Worm (Caenorhabditis elegans): Measurements from ENCODE around the gene gst-15.

gst-15 gene

ce11 chrII:13593659-13594221 is 19.3 kb downstream of the gst-15 start, which contains the start of gene clec-146:
Gene clec-146, minus strand, starts transcription at chrII:13593774.
- TF ChIP-seq unc-130 (GFP tag; optimal IDR thresholded peaks at IDR 0.05): no peak
- peak; percentile 62; the same call in 1 of the 2 replicates for TF ChIP-seq hmg-1.2 (GFP tag; IDR thresholded peaks at IDR 0.05)

- TF ChIP-seq hlh-12 (tag; optimal IDR thresholded peaks at IDR 0.05): no peak
- no peak for TF ChIP-seq nhr-80 (tag; optimal IDR thresholded peaks at IDR 0.05)
- no peak for TF ChIP-seq dpff-1 (tag; optimal IDR thresholded peaks at IDR 0.05)
Observed at ce11 chrII:13590461-13590860, 22.5 kb downstream of the gst-15 start, which contains the start of gene clec-145. Gene clec-145, minus strand, starts transcription at chrII:13590561.

DNA sequence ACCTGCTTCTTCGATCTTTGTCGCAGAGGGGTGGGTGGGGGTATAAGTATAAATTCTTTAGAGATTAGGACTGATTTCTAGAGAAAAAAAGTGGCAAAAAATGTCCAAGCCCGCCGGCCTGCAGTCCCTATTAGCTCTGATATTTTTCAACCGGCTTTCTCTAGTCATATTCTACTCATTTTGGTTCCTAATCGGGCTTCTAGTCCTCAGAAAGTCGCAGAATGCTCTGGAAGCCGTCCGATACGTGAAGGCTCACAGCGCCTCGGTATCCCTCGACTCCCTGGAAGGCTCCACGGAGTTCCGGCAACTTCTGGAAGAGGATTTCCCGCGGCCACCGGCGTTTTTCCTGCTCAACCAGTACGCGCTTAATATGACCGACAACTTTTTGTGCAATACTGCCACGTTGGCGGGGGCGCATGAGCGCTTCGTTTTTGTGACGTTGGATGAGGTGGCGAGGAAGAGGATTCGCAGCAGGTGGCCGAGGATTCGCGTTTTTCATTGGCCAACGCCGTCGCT is 27.3 kb downstream of the gst-15 start, which contains the start of gene Y48E1B.8:
TSS of gene Y48E1B.8 (plus strand) at position 51 of the 516 bp plus-strand sequence.
- TF ChIP-seq zfh-2 (GFP tag; conservative IDR thresholded peaks at IDR 0.05): peak; percentile 61
- TF ChIP-seq lag-1 (GFP tag; IDR thresholded peaks at IDR 0.05): no peak

DNA sequence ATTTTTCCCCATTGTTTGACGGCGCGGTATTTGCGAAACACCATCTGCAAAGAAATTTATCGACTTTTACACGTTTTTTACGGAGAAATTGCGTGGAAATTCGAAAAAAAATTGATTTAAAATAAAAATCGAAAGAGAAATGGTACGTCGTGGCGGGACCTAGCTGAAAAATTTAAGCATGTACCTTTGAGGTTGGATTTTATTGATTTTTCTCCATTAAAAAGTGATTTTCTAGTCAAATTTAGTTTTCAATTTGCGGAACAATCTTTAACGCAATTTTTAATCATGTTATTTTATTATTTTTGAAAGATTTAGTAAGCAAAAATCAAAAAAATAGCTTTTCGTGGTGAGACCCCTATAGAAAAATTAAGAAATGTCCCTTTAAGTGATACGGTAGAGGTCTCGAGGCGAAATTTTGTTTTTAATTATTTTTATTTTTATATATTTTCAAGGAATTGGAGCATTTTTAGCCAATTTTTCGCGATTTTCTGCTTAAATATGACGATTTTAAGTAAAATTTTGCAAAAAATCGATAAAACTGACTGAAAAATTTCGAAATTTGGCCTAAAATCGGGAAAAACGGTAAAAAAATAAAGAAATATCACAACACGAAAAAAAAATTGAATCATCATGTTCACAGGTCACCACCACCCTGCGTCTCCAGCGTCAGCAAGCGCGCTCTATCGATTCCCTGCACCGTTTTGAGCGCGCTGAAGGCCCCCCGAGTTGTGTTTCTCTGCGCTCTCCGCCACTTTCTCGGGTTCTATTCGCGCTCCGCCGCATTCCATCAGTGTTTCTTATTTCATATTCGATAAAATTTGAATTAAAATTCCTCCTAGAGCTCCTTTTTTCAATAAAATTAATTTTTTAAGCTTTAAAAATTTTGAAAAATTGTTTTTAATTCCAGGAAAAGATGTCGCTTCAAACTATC is 37.7 kb downstream of the gst-15 start, which contains the start of the genes mrpl-37 and lin-38:
TSS of gene mrpl-37 (minus strand) at position 51 of the 931 bp plus-strand sequence.
TSS of gene lin-38 (plus strand) at position 908 of the 931 bp plus-strand sequence.
- TF ChIP-seq snpc-4 (GFP tag; optimal IDR thresholded peaks at IDR 0.05): no peak
- peak in 2 of 4 experiments; percentile 2 to 45 for TF ChIP-seq snpc-4 (tag; optimal IDR thresholded peaks at IDR 0.05)
- TF ChIP-seq D2030.7 (GFP tag; IDR thresholded peaks at IDR 0.05): peak; percentile 63; the same call in 1 of the 2 replicates
- TF ChIP-seq F33H1.4 (GFP tag; IDR thresholded peaks at IDR 0.05): peak; percentile 92
- TF ChIP-seq efl-1 (GFP tag; optimal IDR thresholded peaks at IDR 0.05): peak; percentile 31
- no peak for TF ChIP-seq somi-1 (GFP tag; optimal IDR thresholded peaks at IDR 0.05)
- peak; percentile 87 for TF ChIP-seq mcd-1 (GFP tag; IDR thresholded peaks at IDR 0.05)
- TF ChIP-seq lin-54 (GFP tag; optimal IDR thresholded peaks at IDR 0.05): peak; percentile 19
- TF ChIP-seq rec-8 (tag; optimal IDR thresholded peaks at IDR 0.05): no peak
- TF ChIP-seq F39B2.1 (GFP tag; IDR thresholded peaks at IDR 0.05): no peak
- TF ChIP-seq xnd-1 (tag; optimal IDR thresholded peaks at IDR 0.05): peak; percentile 89
- TF ChIP-seq nhr-80 (tag; optimal IDR thresholded peaks at IDR 0.05): peak; percentile 29
- no peak for TF ChIP-seq cebp-1 (GFP tag; IDR thresholded peaks at IDR 0.05)
- peak; percentile 61 for TF ChIP-seq cebp-1 (tag; optimal IDR thresholded peaks at IDR 0.05)
- no peak for TF ChIP-seq cebp-2 (GFP tag; IDR thresholded peaks at IDR 0.05)
- TF ChIP-seq B0261.1 (tag; optimal IDR thresholded peaks at IDR 0.05): no peak
- no peak for TF ChIP-seq tbp1 (GFP tag; optimal IDR thresholded peaks at IDR 0.05)
- peak; percentile 73 for TF ChIP-seq madf-6 (GFP tag; IDR thresholded peaks at IDR 0.05)
- peak; percentile 56; the same call in 1 of the 2 replicates for TF ChIP-seq egrh-3 (GFP tag; IDR thresholded peaks at IDR 0.05)
- peak in 1 of 3 experiments; percentile 18 for TF ChIP-seq lin-35 (GFP tag; optimal IDR thresholded peaks at IDR 0.05)
- peak; percentile 38; the same call in 1 of the 2 replicates for TF ChIP-seq hmg-1.2 (GFP tag; IDR thresholded peaks at IDR 0.05)
- peak; percentile 93 for TF ChIP-seq attf-5 (GFP tag; optimal IDR thresholded peaks at IDR 0.05)
- TF ChIP-seq bed-2 (GFP tag; IDR thresholded peaks at IDR 0.05): no peak
- peak; percentile 13 for TF ChIP-seq snpc-1.1 (tag; optimal IDR thresholded peaks at IDR 0.05; ENCODE audit: insufficient read depth)
- TF ChIP-seq lsl-1 (GFP tag; optimal IDR thresholded peaks at IDR 0.05): peak; percentile 93

Data from whole organism, young adult.